Worm (Caenorhabditis elegans) whole organism, L3 larva: Measurements from ENCODE around the gene dhs-18.

Source experiments
- R02D3.7 ChIP-seq: fragments of 150-350 bp; optimal IDR thresholded peaks from 2 replicates; lab custom pipeline; 2014; ENCODE audit warnings: missing biosample characterization, missing genetic modification characterization
- ceh-9 ChIP-seq: sonication (generic microtip); optimal IDR thresholded peaks from 2 replicates; lab custom pipeline; 2018; ENCODE audit warnings: missing biosample characterization, missing genetic modification characterization
- fkh-10 ChIP-seq: sonication (generic microtip); optimal IDR thresholded peaks from 2 replicates; lab custom pipeline; 2017; ENCODE audit warnings: missing biosample characterization, missing genetic modification reagents, missing genetic modification characterization
- fos-1 ChIP-seq: fragments of 150-350 bp; optimal IDR thresholded peaks from 2 replicates; lab custom pipeline; 2014; ENCODE audit warnings: missing biosample characterization, missing genetic modification characterization
- mdl-1 ChIP-seq: fragments of 150-350 bp; optimal IDR thresholded peaks from 2 replicates; lab custom pipeline; 2014; ENCODE audit warnings: missing biosample characterization, missing genetic modification characterization
- nhr-11 ChIP-seq: fragments of 150-350 bp; optimal IDR thresholded peaks from 2 replicates; lab custom pipeline; 2014; ENCODE audit warnings: missing biosample characterization, missing genetic modification characterization
- nhr-237 ChIP-seq: fragments of 150-350 bp; optimal IDR thresholded peaks from 2 replicates; lab custom pipeline; 2014; ENCODE audit warnings: missing biosample characterization, missing genetic modification characterization
- nhr-28 ChIP-seq: fragments of 150-350 bp; optimal IDR thresholded peaks from 2 replicates; lab custom pipeline; 2014; ENCODE audit warnings: missing biosample characterization, missing genetic modification characterization
- snpc-4 ChIP-seq: fragments of 150-350 bp; optimal IDR thresholded peaks from 2 replicates; lab custom pipeline; 2014; ENCODE audit warnings: missing biosample characterization, missing genetic modification characterization
- unc-62 ChIP-seq: fragments of 150-350 bp; sonication (generic microtip); optimal IDR thresholded peaks from 4 replicates; lab custom pipeline; 2014; ENCODE audit warnings: missing biosample characterization, missing genetic modification reagents, missing genetic modification characterization

ce11 chrV:11082964-11083363, 36.3 kb upstream of the dhs-18 start:
- TF ChIP-seq nhr-11 (tag; lab: Kevin White, UChicago) = no peak
- TF ChIP-seq nhr-28 = no peak
- no peak for TF ChIP-seq mdl-1 (tag; lab: Kevin White, UChicago)
- TF ChIP-seq fos-1 (tag; lab: Kevin White, UChicago) = no peak
- TF ChIP-seq snpc-4 (tag; lab: Kevin White, UChicago) = no peak
- TF ChIP-seq unc-62 (GFP tag; lab: Kevin White, UChicago) = no peak
- TF ChIP-seq fkh-10 = no peak
- no peak for TF ChIP-seq R02D3.7 (tag; lab: Kevin White, UChicago)
- no peak for TF ChIP-seq nhr-237 (tag; lab: Kevin White, UChicago)
- TF ChIP-seq ceh-9 (tag; lab: Kevin White, UChicago) = no peak
